Fruit fly (Drosophila melanogaster) S2 (cell line): ENCODE data around the gene Adi1.

Source experiments
- CG8478 ChIP-seq: fragments of >200 bp; optimal IDR thresholded peaks from 2 replicates; lab custom pipeline; 2018
- CTCF ChIP-seq, 2 experiments: fragments of >200 bp; optimal IDR thresholded peaks; 2 replicates each; lab custom pipeline; 2018

Adi1 gene

DNA sequence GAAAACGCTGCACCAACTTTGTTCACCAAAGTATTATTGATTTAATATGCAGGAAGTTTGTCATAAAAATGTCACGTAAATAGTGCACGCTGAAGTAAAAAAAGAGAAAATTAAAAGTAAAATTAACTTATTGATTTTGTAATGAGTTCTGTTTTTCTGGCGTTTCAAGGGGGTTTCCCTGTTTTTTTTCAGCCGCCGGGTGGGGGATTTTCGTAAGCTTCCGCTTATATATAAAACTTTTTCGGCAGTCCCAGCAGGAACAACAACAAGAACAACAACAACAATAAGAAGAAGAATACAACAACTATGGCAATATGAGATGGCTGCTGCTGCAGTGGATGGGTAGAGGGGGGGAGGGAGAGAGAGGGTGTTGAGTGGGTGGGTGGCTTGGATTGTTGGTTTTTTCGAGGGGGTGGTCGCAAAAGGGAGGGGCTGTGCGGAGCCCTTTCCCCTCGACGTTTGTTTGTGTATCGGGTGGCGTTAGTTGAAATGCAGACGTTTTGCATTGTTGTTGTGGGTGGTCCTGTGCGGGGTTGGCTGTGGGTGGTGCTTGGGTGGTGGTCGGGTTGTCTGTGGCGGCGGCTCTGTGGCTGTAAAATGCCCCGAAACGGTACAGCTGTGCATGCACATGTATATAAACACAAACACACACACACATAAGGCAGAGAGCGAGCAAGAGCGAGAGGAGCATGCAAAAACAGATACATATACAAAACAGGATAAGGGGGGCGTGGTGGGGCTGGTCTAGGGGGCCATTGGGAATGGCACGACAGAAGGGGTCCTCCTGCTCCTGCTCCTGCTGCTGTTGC, 6.6 kb downstream of the Adi1 start:
- TF ChIP-seq CG8478: no peak
- no peak for TF ChIP-seq CTCF (optimal IDR thresholded peaks at IDR 0.05; lab: Kevin White, UChicago)

DNA sequence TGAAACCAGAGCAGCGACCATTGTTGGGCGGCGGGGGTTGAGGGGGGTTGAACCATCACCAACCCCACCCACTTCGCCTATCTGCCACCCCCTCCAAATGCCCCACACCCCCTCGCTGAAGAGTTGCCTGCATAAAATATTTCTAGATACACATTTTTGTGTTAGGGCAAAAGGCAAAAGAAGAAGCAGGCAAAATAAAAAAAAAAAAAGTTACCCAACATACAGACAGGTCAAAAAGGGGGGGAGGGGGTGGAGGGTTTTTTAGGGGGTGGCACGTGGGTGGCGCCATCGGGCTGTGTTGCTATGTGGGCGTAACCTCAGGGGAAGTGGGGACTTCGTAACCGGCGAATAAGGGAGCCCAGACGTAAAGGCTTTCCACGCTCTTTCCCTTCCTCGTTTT, 9.4 kb downstream of the Adi1 start:
- TF ChIP-seq CTCF (optimal IDR thresholded peaks at IDR 0.05; lab: Kevin White, UChicago) (no peak), CG8478 (no peak)

DNA sequence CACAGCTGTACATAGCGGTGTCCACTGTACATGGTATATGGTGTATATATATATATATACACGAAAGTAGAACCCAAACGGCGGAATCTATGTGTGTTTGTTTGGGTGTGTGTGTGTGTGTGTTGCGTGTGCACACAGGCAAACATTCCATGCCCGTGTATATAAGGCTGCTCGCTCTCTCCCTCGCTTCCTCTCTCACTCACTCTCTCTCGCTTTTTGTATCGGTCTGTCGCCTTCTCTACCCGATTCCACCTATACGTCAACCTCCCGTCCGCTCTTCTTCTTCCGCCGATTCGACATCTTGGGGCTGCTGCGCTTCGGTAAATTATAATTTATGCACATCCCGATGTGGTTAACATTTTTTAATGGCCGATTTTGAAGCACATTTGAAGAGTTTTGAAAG, 11.0 kb downstream of the Adi1 start:
- TF ChIP-seq CG8478 (no peak), CTCF (optimal IDR thresholded peaks at IDR 0.05; lab: Kevin White, UChicago) (no peak)

DNA sequence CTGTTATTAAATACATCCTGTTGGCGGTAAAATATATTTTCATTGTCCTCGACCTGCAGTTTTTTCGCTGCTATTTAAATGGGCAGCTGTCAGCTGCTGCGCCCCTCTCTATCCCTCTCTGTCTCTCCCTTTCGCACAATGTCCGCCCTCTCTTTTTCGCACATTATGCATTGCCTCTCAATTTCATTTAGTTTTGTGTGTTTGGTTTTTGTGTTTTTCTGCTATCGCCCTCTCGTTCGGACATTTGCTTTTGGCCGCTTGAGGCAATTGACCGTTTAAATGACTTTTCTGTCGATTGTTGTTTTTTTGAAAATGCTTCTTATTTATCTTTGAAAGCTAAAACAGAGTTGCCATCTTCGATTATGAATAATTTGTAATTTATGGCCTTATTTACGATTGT, 11.8 kb downstream of the Adi1 start:
- TF ChIP-seq CTCF (optimal IDR thresholded peaks at IDR 0.05; lab: Kevin White, UChicago) (no peak), CG8478 (no peak)

DNA sequence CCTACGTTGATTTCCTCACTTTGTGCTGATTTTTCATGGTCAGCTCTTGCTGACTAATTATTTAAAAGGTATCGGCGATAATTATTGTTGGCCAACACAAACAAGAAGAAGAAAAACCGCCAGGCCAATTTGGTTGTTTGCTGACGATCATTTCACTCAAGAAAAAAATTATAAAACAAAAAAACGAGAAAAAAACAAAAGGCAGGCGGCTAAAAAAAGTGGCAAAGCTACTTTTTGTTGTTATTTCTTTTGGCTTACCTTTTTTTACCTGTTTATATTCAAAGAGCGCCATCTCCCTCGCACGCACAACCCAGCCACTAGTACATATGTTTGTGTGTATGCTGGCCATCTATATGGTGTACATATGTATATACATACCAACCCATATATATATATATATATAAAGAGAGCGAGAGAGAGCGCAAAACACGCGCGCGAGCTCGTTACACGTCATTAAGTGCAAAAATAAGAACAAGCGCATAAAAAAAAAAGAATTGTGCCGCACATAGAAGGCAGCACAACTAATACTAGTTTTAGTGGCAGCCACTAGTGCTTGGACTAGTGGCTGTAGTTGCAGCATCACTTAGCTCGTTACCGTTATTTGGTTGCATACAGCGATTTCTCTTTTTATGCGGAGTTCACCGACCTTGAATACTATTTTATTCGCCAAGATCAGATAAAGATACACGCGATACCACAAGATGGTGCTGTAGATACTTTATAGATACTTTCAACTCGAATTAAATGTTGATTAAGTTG, 12.6 kb downstream of the Adi1 start:
- TF ChIP-seq CG8478 (no peak), CTCF (optimal IDR thresholded peaks at IDR 0.05; lab: Kevin White, UChicago) (no peak)

DNA sequence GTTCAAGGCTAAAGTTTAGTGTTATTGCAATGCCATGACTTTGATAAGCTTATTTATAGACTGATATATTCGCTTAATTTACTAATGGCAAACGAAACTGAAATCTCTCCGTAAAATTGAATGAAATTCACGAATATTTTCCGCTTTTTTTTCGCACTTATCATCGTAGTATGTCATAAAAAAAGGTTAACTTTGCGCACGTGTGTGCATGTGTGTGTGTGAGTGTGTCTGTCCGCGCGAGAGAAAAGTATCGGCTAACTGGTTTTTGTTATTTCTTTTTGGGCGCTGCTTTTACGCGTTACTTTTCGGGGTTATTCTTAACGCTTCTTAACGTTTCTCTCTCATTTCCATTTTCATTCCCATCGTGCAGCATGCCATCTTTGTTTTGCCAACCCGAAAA, 14.6 kb downstream of the Adi1 start:
- TF ChIP-seq CG8478 (no peak), CTCF (optimal IDR thresholded peaks at IDR 0.05; lab: Kevin White, UChicago) (no peak)

DNA sequence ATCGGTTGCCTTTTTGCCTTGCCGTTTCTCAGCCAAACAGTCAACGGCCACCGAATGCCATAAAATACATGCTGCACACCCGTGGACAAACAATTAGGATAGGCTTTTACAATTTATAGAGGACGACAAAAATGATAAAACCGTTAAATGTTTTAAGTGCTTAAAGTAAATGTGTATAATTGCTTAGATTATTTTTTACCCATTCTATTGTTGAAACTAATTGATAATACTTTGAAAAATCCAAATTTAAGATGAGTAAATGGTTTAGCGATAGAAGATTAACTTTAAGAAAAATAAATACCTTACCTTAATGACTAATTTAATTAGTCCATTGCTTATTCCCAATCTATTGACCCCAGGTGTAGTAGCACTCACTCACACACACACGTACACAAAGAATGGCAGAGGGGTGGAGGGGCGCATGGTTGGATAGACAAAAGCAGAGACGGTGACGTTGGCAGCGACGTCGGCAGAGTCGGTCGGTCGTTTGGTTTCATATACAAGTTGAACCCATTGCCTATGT, 15.4 kb downstream of the Adi1 start:
- TF ChIP-seq CG8478: no peak
- no peak for TF ChIP-seq CTCF (optimal IDR thresholded peaks at IDR 0.05; lab: Kevin White, UChicago)

DNA sequence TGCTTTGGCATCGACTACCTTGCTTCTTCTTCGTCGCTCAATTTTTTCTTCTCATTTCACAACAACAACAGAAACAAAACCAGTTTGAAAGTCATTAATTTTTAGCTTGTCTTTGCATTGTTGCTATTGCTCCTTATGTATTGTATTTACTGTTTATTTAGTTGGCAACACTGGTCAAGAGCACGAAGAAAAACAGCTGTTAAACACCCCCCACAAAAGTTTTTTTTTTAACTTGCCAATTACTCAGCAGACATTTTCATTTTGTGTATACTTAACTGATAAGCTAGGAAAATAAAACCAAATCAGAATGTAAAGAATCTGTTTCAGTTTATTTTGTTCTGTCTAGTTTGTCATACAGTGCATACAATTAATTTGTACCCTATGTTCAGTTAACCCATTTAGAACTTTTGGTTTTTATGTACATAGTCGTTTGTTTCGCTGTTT, 16.6 kb downstream of the Adi1 start:
- TF ChIP-seq CTCF (optimal IDR thresholded peaks at IDR 0.05; lab: Kevin White, UChicago) (no peak), CG8478 (no peak)

DNA sequence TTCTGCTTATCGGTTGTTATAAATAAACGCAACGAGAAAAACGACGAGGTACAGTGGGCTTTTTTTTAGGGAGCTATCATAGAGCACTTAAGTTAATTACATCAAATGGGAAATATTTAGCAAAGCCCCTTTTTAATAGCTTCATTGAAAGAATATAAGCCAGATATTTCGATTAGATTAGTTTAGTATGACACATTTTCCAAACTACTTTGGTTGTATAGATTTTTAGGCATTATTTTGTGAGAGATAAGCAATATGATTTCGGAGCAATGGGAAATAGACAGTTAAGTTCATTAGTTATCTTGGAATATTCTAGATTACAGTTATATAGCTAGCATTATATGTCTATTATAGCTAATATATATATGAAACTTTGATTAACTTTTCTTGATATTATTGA, 17.0 kb downstream of the Adi1 start:
- no peak for TF ChIP-seq CG8478
- TF ChIP-seq CTCF (optimal IDR thresholded peaks at IDR 0.05; lab: Kevin White, UChicago): no peak

DNA sequence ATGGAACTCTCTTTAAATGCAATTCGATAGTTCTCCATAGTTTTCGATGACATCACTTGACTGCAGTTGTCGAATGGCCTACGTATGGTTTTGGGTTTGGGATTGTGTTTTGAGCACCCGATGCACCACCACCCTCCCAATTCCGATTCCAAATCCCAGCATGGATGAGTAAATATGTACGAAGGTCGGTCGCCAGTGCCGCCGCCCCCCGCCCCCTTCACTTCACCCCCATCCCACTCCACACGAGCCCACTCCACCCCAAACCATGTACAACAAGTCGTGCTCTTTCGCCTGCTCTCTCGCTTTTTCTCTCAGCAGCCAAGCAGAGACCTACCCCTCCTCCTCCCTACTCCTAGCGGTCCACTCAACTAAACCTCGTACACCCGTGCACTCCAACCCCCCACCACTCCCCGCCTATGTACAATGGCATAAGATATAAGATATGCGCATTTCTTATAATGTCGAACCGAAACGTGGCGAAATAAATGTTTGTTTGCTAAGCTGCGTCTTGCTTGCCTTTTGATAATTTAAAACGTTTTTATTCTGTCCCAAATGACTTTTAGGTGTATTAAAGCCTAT, 17.6 kb downstream of the Adi1 start:
- no peak for TF ChIP-seq CG8478
- no peak for TF ChIP-seq CTCF (optimal IDR thresholded peaks at IDR 0.05; lab: Kevin White, UChicago)

DNA sequence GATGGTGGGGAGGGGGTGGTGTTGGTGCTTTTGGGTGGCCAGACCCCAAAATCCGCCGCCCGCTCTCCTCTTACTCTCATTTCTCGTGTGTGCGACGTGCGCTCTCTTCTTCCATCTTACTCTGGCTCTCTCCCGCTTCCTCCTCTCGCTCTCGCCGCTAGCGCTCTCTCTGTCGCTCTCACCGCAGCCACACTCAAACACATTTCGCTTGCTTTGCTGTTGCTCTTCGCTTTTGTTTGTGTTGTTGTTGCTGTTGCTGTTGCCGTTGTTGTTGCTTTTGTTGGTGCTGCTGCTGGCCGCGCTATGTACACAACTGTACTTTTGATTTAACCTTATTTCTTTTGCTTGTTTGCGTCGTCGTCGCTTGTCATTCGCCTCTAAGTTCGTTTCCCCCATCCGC, 18.6 kb downstream of the Adi1 start:
- TF ChIP-seq CTCF (optimal IDR thresholded peaks at IDR 0.05; lab: Kevin White, UChicago) (no peak), CG8478 (no peak)

DNA sequence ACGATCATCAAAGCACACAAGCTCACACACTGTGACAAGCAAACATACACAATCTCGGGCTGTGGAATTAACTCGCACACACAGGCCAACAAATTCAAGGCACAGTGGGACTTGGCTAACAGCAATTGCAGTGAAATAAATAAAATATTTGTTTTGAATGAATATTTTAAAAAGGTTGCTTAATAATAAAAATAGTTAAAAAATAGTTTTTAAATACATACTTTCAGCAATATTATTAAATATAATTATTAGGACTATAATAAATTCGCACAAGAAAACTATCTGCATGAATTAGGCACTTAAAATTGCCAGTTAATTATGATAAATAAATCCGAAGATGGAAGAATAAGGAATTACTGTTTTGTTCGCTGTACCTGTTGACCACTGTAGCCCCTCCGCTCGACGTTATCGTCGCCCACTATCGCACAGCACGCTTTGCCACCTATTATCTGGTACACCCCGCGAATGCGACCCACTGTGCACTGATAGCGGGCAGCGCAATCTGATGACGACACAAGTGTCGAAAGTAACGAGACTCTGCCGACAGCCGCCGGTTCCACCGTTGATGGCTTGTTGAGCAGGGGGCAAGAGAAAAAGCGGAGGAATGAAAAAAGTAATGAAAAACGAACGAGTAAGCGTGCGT, 19.7 kb downstream of the Adi1 start:
- no peak for TF ChIP-seq CTCF (optimal IDR thresholded peaks at IDR 0.05; lab: Kevin White, UChicago)

DNA sequence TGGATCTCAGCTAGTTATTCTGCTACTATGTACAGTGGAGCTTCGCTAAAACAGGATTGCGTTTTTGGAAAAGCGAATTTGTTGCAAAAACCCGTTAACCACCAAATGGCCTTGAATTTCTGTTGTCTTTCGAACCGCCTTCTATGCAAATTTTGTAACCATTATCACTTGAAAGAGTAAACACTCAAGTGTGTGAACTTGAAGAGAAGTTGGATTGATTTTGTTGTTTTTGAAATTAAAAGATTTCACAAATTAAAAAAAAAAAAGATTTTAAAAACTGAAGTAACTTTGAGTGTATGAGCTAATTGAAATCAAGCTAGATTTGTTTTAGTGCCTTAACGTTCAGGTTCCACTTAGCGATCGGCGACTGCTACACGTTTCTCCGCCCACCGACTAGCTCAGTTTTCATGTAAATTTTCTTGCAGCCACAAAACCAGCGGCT, 20.7 kb downstream of the Adi1 start:
- TF ChIP-seq CTCF (optimal IDR thresholded peaks at IDR 0.05; lab: Kevin White, UChicago) (no peak), CG8478 (no peak)

DNA sequence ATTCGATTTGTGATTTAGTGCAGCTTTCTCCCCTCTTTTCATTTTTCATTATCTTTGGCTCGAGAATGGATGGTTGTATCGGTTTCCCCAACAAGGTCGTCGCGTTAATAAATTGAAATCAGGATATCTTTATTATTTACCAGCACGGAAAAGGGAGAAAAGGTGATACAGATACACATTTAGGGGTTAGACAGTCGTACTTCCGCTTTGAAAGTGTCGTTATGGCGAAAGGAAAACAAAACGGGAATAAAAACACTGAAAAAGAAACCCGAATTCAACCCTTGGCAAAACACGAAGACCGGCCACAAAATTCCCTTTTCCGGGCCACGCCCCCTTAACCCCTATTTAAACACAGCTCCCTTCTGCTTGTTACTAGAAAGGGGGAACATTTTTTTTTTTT, 21.3 kb downstream of the Adi1 start:
- TF ChIP-seq CG8478 (no peak), CTCF (optimal IDR thresholded peaks at IDR 0.05; lab: Kevin White, UChicago) (no peak)

DNA sequence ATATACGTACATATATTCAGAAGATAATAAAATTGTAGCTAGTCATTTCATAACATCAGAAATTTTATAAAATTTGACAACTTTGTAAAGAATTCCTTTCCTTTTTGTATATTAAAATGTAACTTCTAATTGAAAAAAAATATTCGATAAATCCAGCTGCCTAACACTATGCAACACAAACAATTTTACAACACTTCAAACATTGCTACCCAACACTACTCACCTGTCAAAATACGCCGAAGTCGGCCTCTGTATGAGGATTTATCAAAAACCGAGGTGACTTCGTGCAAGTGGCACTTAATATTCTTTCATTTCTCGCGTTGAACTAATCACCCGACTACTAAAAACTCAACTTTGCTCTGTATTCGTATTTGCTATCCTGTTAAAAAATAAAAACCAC, 23.4 kb downstream of the Adi1 start:
- TF ChIP-seq CTCF (optimal IDR thresholded peaks at IDR 0.05; lab: Kevin White, UChicago): no peak
- no peak for TF ChIP-seq CG8478
